Worm (Caenorhabditis elegans) whole organism, L1 larva: Measurements from ENCODE around the gene EEED8.12.

Source experiments
- C04F5.9 ChIP-seq: sonication (generic microtip); optimal IDR thresholded peaks from 2 replicates; lab custom pipeline; 2016; ENCODE audit warnings: missing genetic modification characterization, missing compliant biosample characterization
- C34B4.2 ChIP-seq: sonication (generic microtip); optimal IDR thresholded peaks from 2 replicates; lab custom pipeline; 2017; ENCODE audit warnings: mild to moderate bottlenecking, missing genetic modification characterization, missing compliant biosample characterization
- aly-2 ChIP-seq: fragments of 150-350 bp; optimal IDR thresholded peaks from 2 replicates; lab custom pipeline; 2014; ENCODE audit warnings: missing biosample characterization, missing genetic modification characterization
- ama-1 ChIP-seq: fragments of 150-350 bp; optimal IDR thresholded peaks from 2 replicates; lab custom pipeline; 2014
- blmp-1 ChIP-seq: fragments of 150-350 bp; optimal IDR thresholded peaks from 2 replicates; lab custom pipeline; 2014; ENCODE audit warnings: missing biosample characterization, missing genetic modification characterization
- ceh-63 ChIP-seq: fragments of 200-800 bp; sonication (Bioruptor generic); optimal IDR thresholded peaks from 2 replicates; lab custom pipeline; 2018; ENCODE audit warnings: mild to moderate bottlenecking, missing genetic modification characterization, missing compliant biosample characterization
- ceh-8 ChIP-seq: fragments of 200-800 bp; sonication (Bioruptor generic); optimal IDR thresholded peaks from 2 replicates; lab custom pipeline; 2018; ENCODE audit warnings: mild to moderate bottlenecking, missing genetic modification characterization, moderate library complexity, missing compliant biosample characterization
- ceh-88 ChIP-seq: fragments of 200-800 bp; sonication (Bioruptor generic); IDR thresholded peaks from 2 replicates; pipeline ENCODE4 v1.3.6; 2022; ENCODE audit warnings: missing genetic modification characterization, missing compliant biosample characterization
- ceh-90 ChIP-seq: sonication (generic microtip); optimal IDR thresholded peaks from 2 replicates; lab custom pipeline; 2016; ENCODE audit warnings: missing genetic modification characterization, missing compliant biosample characterization
- ces-1 ChIP-seq: fragments of 150-350 bp; optimal IDR thresholded peaks from 2 replicates; lab custom pipeline; 2014; ENCODE audit warnings: missing biosample characterization, missing genetic modification reagents, missing genetic modification characterization
- dpl-1 ChIP-seq, 3 experiments: fragments of 150-350 bp in 2 of 3; sonication (generic microtip) in 1 of 3; optimal IDR thresholded peaks; 2 replicates each; lab custom pipeline; 2014 to 2017; ENCODE audit warnings: missing biosample characterization in 3 of 3, missing genetic modification characterization in 3 of 3, missing genetic modification reagents in 3 of 3
- dsc-1 ChIP-seq: sonication (generic microtip); optimal IDR thresholded peaks from 2 replicates; lab custom pipeline; 2016; ENCODE audit warnings: mild to moderate bottlenecking, missing genetic modification characterization, missing compliant biosample characterization
- efl-1 ChIP-seq, 4 experiments: fragments of 150-350 bp; optimal IDR thresholded peaks in 3 of 4; peaks in 1 of 4; 1 replicate in 1 of 4; 2 replicates in 3 of 4; lab custom pipeline; 2014; ENCODE audit warnings: missing biosample characterization in 2 of 4, missing genetic modification characterization in 2 of 4, missing genetic modification reagents in 2 of 4
- efl-3 ChIP-seq: fragments of 200-800 bp; sonication (Bioruptor generic); optimal IDR thresholded peaks from 2 replicates; lab custom pipeline; 2018; ENCODE audit warnings: mild to moderate bottlenecking, missing genetic modification characterization, missing compliant biosample characterization
- egl-13 ChIP-seq: sonication (generic microtip); optimal IDR thresholded peaks from 2 replicates; lab custom pipeline; 2016; ENCODE audit warnings: missing genotype, missing genetic modification reagents, missing genetic modification characterization, missing compliant biosample characterization
- elt-2 ChIP-seq: sonication (generic microtip); optimal IDR thresholded peaks from 2 replicates; lab custom pipeline; 2016; ENCODE audit warnings: missing genetic modification characterization, mild to moderate bottlenecking, inconsistent platforms, missing compliant biosample characterization, missing genetic modification reagents
- ets-5 ChIP-seq: fragments of 200-800 bp; sonication (Bioruptor generic); IDR thresholded peaks from 2 replicates; pipeline ENCODE4 v1.3.6; 2022; ENCODE audit warnings: missing genetic modification characterization, missing compliant biosample characterization
- fkh-10 ChIP-seq: sonication (generic microtip); optimal IDR thresholded peaks from 2 replicates; lab custom pipeline; 2017; ENCODE audit warnings: missing biosample characterization, missing genetic modification reagents, missing genetic modification characterization
- fkh-8 ChIP-seq: sonication (generic microtip); optimal IDR thresholded peaks from 2 replicates; lab custom pipeline; 2016; ENCODE audit warnings: mild to moderate bottlenecking, missing genetic modification characterization, missing compliant biosample characterization
- fos-1 ChIP-seq: fragments of 150-350 bp; optimal IDR thresholded peaks from 2 replicates; lab custom pipeline; 2014; ENCODE audit warnings: missing biosample characterization, missing genetic modification characterization
- grh-1 ChIP-seq: fragments of 200-800 bp; sonication (Bioruptor generic); IDR thresholded peaks from 2 replicates; pipeline ENCODE4 v1.3.6; 2022; ENCODE audit warnings: missing genetic modification reagents, missing genetic modification characterization, missing compliant biosample characterization
- hlh-17 ChIP-seq: fragments of 200-800 bp; sonication (Bioruptor generic); optimal IDR thresholded peaks from 2 replicates; lab custom pipeline; 2018; ENCODE audit warnings: missing genetic modification characterization, mild to moderate bottlenecking, missing compliant biosample characterization, moderate library complexity, borderline replicate concordance
- irx-1 ChIP-seq: sonication (generic microtip); optimal IDR thresholded peaks from 2 replicates; lab custom pipeline; 2016; ENCODE audit warnings: missing genetic modification characterization, missing compliant biosample characterization
- isw-1 ChIP-seq: fragments of 200-800 bp; sonication (Bioruptor generic); IDR thresholded peaks from 2 replicates; pipeline ENCODE4 v1.3.6; 2022; ENCODE audit warnings: missing genetic modification characterization, missing compliant biosample characterization
- lin-14 ChIP-seq: fragments of 200-800 bp; sonication (Bioruptor generic); optimal IDR thresholded peaks from 2 replicates; lab custom pipeline; 2018; ENCODE audit warnings: mild to moderate bottlenecking, missing genetic modification characterization, moderate library complexity, missing compliant biosample characterization
- lin-15B ChIP-seq: fragments of 150-350 bp; sonication (generic microtip); optimal IDR thresholded peaks from 3 replicates; lab custom pipeline; 2014; ENCODE audit warnings: missing biosample characterization, missing genetic modification characterization
- lin-35 ChIP-seq, 2 experiments: fragments of 150-350 bp; optimal IDR thresholded peaks; 2 replicates each; lab custom pipeline; 2014; ENCODE audit warnings: missing biosample characterization in 2 of 2, missing genetic modification characterization in 2 of 2, missing genetic modification reagents in 2 of 2
- lir-3 ChIP-seq: sonication (generic microtip); optimal IDR thresholded peaks from 2 replicates; lab custom pipeline; 2016; ENCODE audit warnings: mild to moderate bottlenecking, missing genetic modification characterization, moderate library complexity, missing compliant biosample characterization; ENCODE audit not compliant: poor library complexity
- lsy-2 ChIP-seq, 2 experiments: fragments of 150-350 bp; optimal IDR thresholded peaks; 2 replicates each; lab custom pipeline; 2014; ENCODE audit warnings: missing biosample characterization in 2 of 2, missing genetic modification characterization in 2 of 2
- mab-9 ChIP-seq: fragments of 200-800 bp; sonication (Bioruptor generic); IDR thresholded peaks from 2 replicates; pipeline ENCODE4 v1.3.6; 2022; ENCODE audit warnings: missing genetic modification reagents, missing genetic modification characterization, missing compliant biosample characterization
- mdl-1 ChIP-seq, 2 experiments: fragments of 150-350 bp; optimal IDR thresholded peaks; 2 replicates each; lab custom pipeline; 2014 to 2017; ENCODE audit warnings: missing biosample characterization in 2 of 2, missing genetic modification characterization in 2 of 2, inconsistent platforms in 1 of 2
- nhr-12 ChIP-seq: sonication (generic microtip); optimal IDR thresholded peaks from 2 replicates; lab custom pipeline; 2017; ENCODE audit warnings: missing biosample characterization, missing genetic modification characterization
- nhr-20 ChIP-seq: sonication (generic microtip); optimal IDR thresholded peaks from 2 replicates; lab custom pipeline; 2016; ENCODE audit warnings: mild to moderate bottlenecking, missing genetic modification characterization, missing compliant biosample characterization
- nhr-237 ChIP-seq: fragments of 150-350 bp; optimal IDR thresholded peaks from 2 replicates; lab custom pipeline; 2014; ENCODE audit warnings: missing biosample characterization, missing genetic modification characterization
- nhr-47 ChIP-seq: sonication (generic microtip); optimal IDR thresholded peaks from 2 replicates; lab custom pipeline; 2016; ENCODE audit warnings: mild to moderate bottlenecking, missing genetic modification characterization, moderate library complexity, missing compliant biosample characterization
- nhr-71 ChIP-seq: sonication (generic microtip); optimal IDR thresholded peaks from 2 replicates; lab custom pipeline; 2016; ENCODE audit warnings: mild to moderate bottlenecking, missing genetic modification characterization, moderate library complexity, missing compliant biosample characterization
- nhr-76 ChIP-seq: sonication (generic microtip); optimal IDR thresholded peaks from 2 replicates; lab custom pipeline; 2017; ENCODE audit warnings: missing biosample characterization, missing genetic modification characterization
- nhr-84 ChIP-seq: sonication (generic microtip); optimal IDR thresholded peaks from 2 replicates; lab custom pipeline; 2017; ENCODE audit warnings: missing biosample characterization, missing genetic modification characterization
- nhr-90 ChIP-seq: sonication (generic microtip); optimal IDR thresholded peaks from 2 replicates; lab custom pipeline; 2016; ENCODE audit warnings: mild to moderate bottlenecking, missing genetic modification characterization, missing compliant biosample characterization; ENCODE audit not compliant: poor library complexity
- pag-3 ChIP-seq: sonication (generic microtip); optimal IDR thresholded peaks from 2 replicates; lab custom pipeline; 2017; ENCODE audit warnings: missing genetic modification characterization, mild to moderate bottlenecking, missing compliant biosample characterization, antibody characterized with exemption, borderline replicate concordance; ENCODE audit not compliant: insufficient read depth
- pax-3 ChIP-seq: fragments of 200-800 bp; sonication (Bioruptor generic); optimal IDR thresholded peaks from 2 replicates; lab custom pipeline; 2018; ENCODE audit warnings: mild to moderate bottlenecking, missing genetic modification characterization, moderate library complexity, missing compliant biosample characterization
- snpc-4 ChIP-seq: fragments of 150-350 bp; optimal IDR thresholded peaks from 2 replicates; lab custom pipeline; 2014; ENCODE audit warnings: missing biosample characterization, missing genetic modification characterization
- sptf-1 ChIP-seq: fragments of 150-350 bp; optimal IDR thresholded peaks from 2 replicates; lab custom pipeline; 2014; ENCODE audit warnings: missing biosample characterization, missing genetic modification characterization
- sup-37 ChIP-seq: fragments of 200-800 bp; sonication (Bioruptor generic); optimal IDR thresholded peaks from 2 replicates; lab custom pipeline; 2018; ENCODE audit warnings: mild to moderate bottlenecking, missing genetic modification characterization, missing compliant biosample characterization
- unc-30 ChIP-seq: sonication (generic microtip); optimal IDR thresholded peaks from 2 replicates; lab custom pipeline; 2017; ENCODE audit warnings: missing biosample characterization, missing genetic modification characterization
- unc-62 ChIP-seq: fragments of 150-350 bp; optimal IDR thresholded peaks from 2 replicates; lab custom pipeline; 2014; ENCODE audit warnings: missing biosample characterization, missing genetic modification reagents, missing genetic modification characterization
- unc-86 ChIP-seq: sonication (generic microtip); optimal IDR thresholded peaks from 2 replicates; lab custom pipeline; 2016; ENCODE audit warnings: missing genetic modification characterization, missing compliant biosample characterization
- unc-98 ChIP-seq: fragments of 200-800 bp; sonication (Bioruptor generic); IDR thresholded peaks from 2 replicates; pipeline ENCODE4 v1.3.6; 2022; ENCODE audit warnings: missing genetic modification characterization, missing compliant biosample characterization
- zag-1 ChIP-seq: fragments of 150-350 bp; optimal IDR thresholded peaks from 2 replicates; lab custom pipeline; 2014; ENCODE audit warnings: missing biosample characterization, missing genetic modification characterization
- ztf-11 ChIP-seq, 2 experiments: sonication (generic microtip); optimal IDR thresholded peaks; 2 replicates each; lab custom pipeline; 2016 to 2017; ENCODE audit warnings: missing genetic modification characterization in 2 of 2, missing biosample characterization in 1 of 2, missing compliant biosample characterization in 1 of 2

Gene EEED8.12

DNA sequence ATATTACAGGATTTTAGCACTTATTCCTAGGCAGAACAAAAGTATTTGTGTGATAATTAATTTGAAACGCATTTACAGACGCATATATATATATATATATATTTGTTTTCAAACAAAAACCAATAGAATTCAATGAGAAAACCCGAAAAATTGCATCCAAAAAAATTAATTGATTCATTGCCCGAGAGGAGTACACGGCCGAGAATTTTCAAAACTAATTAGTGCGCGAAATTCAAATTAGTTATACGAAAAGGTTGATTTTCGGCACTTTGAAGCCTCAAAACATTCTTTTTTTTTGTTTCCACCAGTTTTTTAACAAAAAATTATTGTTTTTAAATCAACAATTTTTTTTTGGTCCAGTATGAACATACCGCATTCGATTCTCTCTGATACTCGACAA is 17.4 kb downstream of the EEED8.12 start:
- no peak for TF ChIP-seq pax-3 (tag; lab: Kevin White, UChicago)
- peak in 1 of 2 experiments; percentile 3 for TF ChIP-seq lin-35 (GFP tag; optimal IDR thresholded peaks at IDR 0.05; lab: Kevin White, UChicago)
- TF ChIP-seq snpc-4 = no peak
- peak; percentile 28 to 45 for TF ChIP-seq efl-1 (optimal IDR thresholded peaks at IDR 0.05; lab: Kevin White, UChicago)
- TF ChIP-seq efl-1 (GFP tag; optimal IDR thresholded peaks at IDR 0.05 in 1 of 2; lab: Kevin White, UChicago) = peak; percentile 46 to 89
- TF ChIP-seq dsc-1 = no peak
- TF ChIP-seq unc-30 = no peak
- no peak for TF ChIP-seq ceh-88 (GFP tag; lab: Robert Waterston, UW)
- no peak for TF ChIP-seq lsy-2 (tag; optimal IDR thresholded peaks at IDR 0.05; lab: Kevin White, UChicago)
- TF ChIP-seq C04F5.9 (tag; lab: Kevin White, UChicago) = no peak
- no peak for TF ChIP-seq unc-62 (GFP tag; lab: Kevin White, UChicago)
- TF ChIP-seq mdl-1 (tag; optimal IDR thresholded peaks at IDR 0.05; lab: Kevin White, UChicago) = no peak
- TF ChIP-seq ets-5 (GFP tag; lab: Robert Waterston, UW) = no peak
- no peak for TF ChIP-seq ceh-90 (tag; lab: Kevin White, UChicago)
- TF ChIP-seq C34B4.2 (tag; lab: Kevin White, UChicago) = no peak
- TF ChIP-seq dpl-1 (GFP tag; optimal IDR thresholded peaks at IDR 0.05; lab: Kevin White, UChicago) = peak in 2 of 3 experiments; percentile 13 to 48

DNA sequence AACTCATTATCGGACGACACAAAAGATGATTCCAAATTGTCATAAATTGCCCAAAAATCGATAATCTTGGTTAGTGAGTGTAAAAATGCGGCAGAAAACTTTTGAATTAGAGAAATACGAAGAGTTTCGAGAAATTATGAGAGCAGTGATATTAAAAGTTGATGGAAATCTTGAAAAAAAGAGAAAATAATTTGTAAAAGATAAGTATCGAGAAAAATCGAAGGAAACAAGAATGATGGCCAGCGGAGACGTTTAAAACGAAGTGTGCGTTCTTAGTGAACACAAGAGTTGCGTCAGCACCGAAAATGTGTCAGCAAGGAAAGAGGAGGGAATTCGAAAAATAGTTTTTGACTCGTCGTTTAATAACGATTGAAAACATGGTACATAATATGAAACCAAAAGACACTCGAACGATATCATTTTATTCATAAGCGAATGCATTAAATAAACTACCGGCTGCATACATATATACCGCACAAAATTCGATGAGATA is 18.9 kb downstream of the EEED8.12 start, which contains the start of gene ndx-6:
ndx-6 (minus strand) TSS at position 51 of the 493 bp plus-strand sequence.
- TF ChIP-seq lin-15B (tag; lab: Kevin White, UChicago) (peak; percentile 59), unc-86 (tag; lab: Kevin White, UChicago) (peak; percentile 76), pax-3 (tag; lab: Kevin White, UChicago) (peak; percentile 7), ztf-11 (tag; optimal IDR thresholded peaks at IDR 0.05; lab: Kevin White, UChicago) (peak in 1 of 2 experiments; percentile 27), grh-1 (GFP tag; lab: Robert Waterston, UW) (peak; percentile 60), efl-3 (GFP tag; lab: Kevin White, UChicago) (no peak), fos-1 (peak; percentile 76), sptf-1 (no peak), ceh-63 (GFP tag; lab: Kevin White, UChicago) (no peak), C04F5.9 (tag; lab: Kevin White, UChicago) (peak; percentile 33), lir-3 (peak; percentile 62), irx-1 (tag; lab: Kevin White, UChicago) (peak; percentile 47), nhr-20 (tag; lab: Kevin White, UChicago) (peak; percentile 91), unc-98 (GFP tag; lab: Robert Waterston, UW) (no peak), blmp-1 (tag; lab: Kevin White, UChicago) (peak; percentile 81), ceh-90 (tag; lab: Kevin White, UChicago) (peak; percentile 26), nhr-47 (tag; lab: Kevin White, UChicago) (peak; percentile 90), ces-1 (no peak), nhr-12 (tag; lab: Kevin White, UChicago) (no peak), nhr-84 (tag; lab: Kevin White, UChicago) (no peak), ceh-8 (GFP tag; lab: Kevin White, UChicago) (no peak), sup-37 (GFP tag; lab: Kevin White, UChicago) (no peak), zag-1 (no peak), lin-14 (GFP tag; lab: Kevin White, UChicago) (peak; percentile 88), isw-1 (GFP tag; lab: Robert Waterston, UW) (peak; percentile 74), pag-3 (tag; lab: Kevin White, UChicago) (no peak), nhr-71 (tag; lab: Kevin White, UChicago) (peak; percentile 90), fkh-10 (peak; percentile 46), mab-9 (peak; percentile 39; the same call in 1 of the 2 replicates), egl-13 (tag; lab: Kevin White, UChicago) (peak; percentile 64), fkh-8 (tag; lab: Kevin White, UChicago) (peak; percentile 80), ama-1 (peak; percentile 75), hlh-17 (GFP tag; lab: Kevin White, UChicago) (no peak), nhr-76 (tag; lab: Kevin White, UChicago) (no peak), nhr-237 (no peak), aly-2 (tag; lab: Kevin White, UChicago) (peak; percentile 82), elt-2 (tag; lab: Kevin White, UChicago) (peak; percentile 86), dsc-1 (peak; percentile 88), nhr-90 (tag; lab: Kevin White, UChicago) (peak; percentile 88)
